Worm (Caenorhabditis elegans) whole organism, L4/young adult: Measurements from ENCODE around the gene ima-3.

Source experiments
- dao-5 ChIP-seq: sonication (generic microtip); optimal IDR thresholded peaks from 2 replicates; lab custom pipeline; 2016; ENCODE audit warnings: missing genotype, missing genetic modification characterization, moderate library complexity, missing compliant biosample characterization
- him-1 ChIP-seq: sonication (generic microtip); optimal IDR thresholded peaks from 2 replicates; lab custom pipeline; 2016; ENCODE audit warnings: missing genotype, missing genetic modification reagents, missing genetic modification characterization, missing compliant biosample characterization

- no peak for TF ChIP-seq dao-5
- no peak for TF ChIP-seq him-1 (tag; lab: Kevin White, UChicago)
Measured at ce11 chrIV:7550445-7550844, 11.0 kb downstream of the ima-3 start, which contains the start of gene pam-1.
